Worm (Caenorhabditis elegans): ENCODE measurements around the gene F17C11.12.

The F17C11.12 gene

DNA sequence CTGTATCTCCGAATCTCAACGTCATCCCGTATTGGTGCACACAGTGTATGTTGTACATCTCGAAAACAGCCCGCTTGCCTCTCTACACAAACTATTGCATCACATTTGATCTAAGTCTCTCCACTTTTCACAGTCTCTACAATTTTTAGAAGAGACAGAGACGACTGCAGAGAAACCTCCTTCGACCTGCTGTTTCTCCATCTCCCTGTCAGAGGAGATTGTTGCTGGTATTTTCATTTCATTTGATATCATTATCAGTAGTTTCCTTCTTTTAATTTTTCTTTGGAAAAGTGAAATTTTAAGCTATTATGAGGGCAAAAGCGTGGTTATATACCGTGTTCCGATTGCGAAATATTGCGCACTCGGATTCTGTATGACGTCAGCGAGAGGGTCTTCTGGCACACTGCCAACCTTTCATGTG lies 3.9 kb upstream of the F17C11.12 start (continued):
- no peak for TF ChIP-seq mdt-29 (GFP tag; IDR thresholded peaks at IDR 0.05)
- TF ChIP-seq egl-27 (tag; optimal IDR thresholded peaks at IDR 0.05), result no peak
- TF ChIP-seq spr-1 (tag; optimal IDR thresholded peaks at IDR 0.05), result peak; percentile 71
- no peak for TF ChIP-seq daf-16 (GFP tag; optimal IDR thresholded peaks at IDR 0.05)
- peak; percentile 93 for TF ChIP-seq daf-16 (tag; optimal IDR thresholded peaks at IDR 0.05)
- TF ChIP-seq R02D3.7 (tag; optimal IDR thresholded peaks at IDR 0.05), result no peak
- no peak for TF ChIP-seq set-16 (GFP tag; IDR thresholded peaks at IDR 0.05)
- TF ChIP-seq mxl-2 (GFP tag; conservative IDR thresholded peaks at IDR 0.05), result no peak
- peak; percentile 33 for TF ChIP-seq F37D6.2 (tag; optimal IDR thresholded peaks at IDR 0.05)
- no peak for TF ChIP-seq skn-1 (tag; optimal IDR thresholded peaks at IDR 0.05)
- TF ChIP-seq nhr-77 (tag; optimal IDR thresholded peaks at IDR 0.05), result peak; percentile 66
- TF ChIP-seq aha-1 (tag), result peak; percentile 49
- no peak for TF ChIP-seq snpc-4 (tag; optimal IDR thresholded peaks at IDR 0.05)
- no peak for TF ChIP-seq ces-1 (GFP tag; optimal IDR thresholded peaks at IDR 0.05)
- TF ChIP-seq lim-7 (GFP tag; IDR thresholded peaks at IDR 0.05), result no peak
- TF ChIP-seq zfp-3 (GFP tag; conservative IDR thresholded peaks at IDR 0.05), result no peak
- peak; percentile 77; the same call in 1 of the 2 replicates for TF ChIP-seq T26A8.4 (GFP tag; IDR thresholded peaks at IDR 0.05)
- 0 out of 2 replicates have a peak, but pooled peaks have one; percentile 23 for TF ChIP-seq daf-19 (GFP tag; conservative IDR thresholded peaks at IDR 0.05)
- no peak for TF ChIP-seq ceh-20 (GFP tag; IDR thresholded peaks at IDR 0.05)
- TF ChIP-seq unc-130 (GFP tag; optimal IDR thresholded peaks at IDR 0.05), result no peak
- no peak for TF ChIP-seq fkh-10 (GFP tag; optimal IDR thresholded peaks at IDR 0.05)
- no peak for TF ChIP-seq fos-1 (tag; optimal IDR thresholded peaks at IDR 0.05)
- TF ChIP-seq nhr-28 (tag; optimal IDR thresholded peaks at IDR 0.05), result peak; percentile 95
- no peak for TF ChIP-seq nhr-76 (tag; optimal IDR thresholded peaks at IDR 0.05)
- peak; percentile 75 for TF ChIP-seq mxl-3 (GFP tag; optimal IDR thresholded peaks at IDR 0.05)
- no peak for TF ChIP-seq F26F4.8 (GFP tag; conservative IDR thresholded peaks at IDR 0.05)
- TF ChIP-seq lin-39 (tag; optimal IDR thresholded peaks at IDR 0.05), result no peak
- TF ChIP-seq php-3 (GFP tag; IDR thresholded peaks at IDR 0.05), result no peak
- peak; percentile 28 for TF ChIP-seq T20F7.1 (GFP tag; optimal IDR thresholded peaks at IDR 0.05)
- peak; percentile 82 for TF ChIP-seq pha-4 (GFP tag; IDR thresholded peaks at IDR 0.05)
- TF ChIP-seq pha-4 (tag; optimal IDR thresholded peaks at IDR 0.05), result no peak
- peak; percentile 65 for TF ChIP-seq mep-1 (tag; optimal IDR thresholded peaks at IDR 0.05)
- TF ChIP-seq lir-3 (tag; optimal IDR thresholded peaks at IDR 0.05), result no peak
- TF ChIP-seq zfp-2 (tag; optimal IDR thresholded peaks at IDR 0.05), result no peak
- no peak for TF ChIP-seq spr-3 (GFP tag; optimal IDR thresholded peaks at IDR 0.05)
- TF ChIP-seq snpc-1.2 (GFP tag; IDR thresholded peaks at IDR 0.05), result no peak
- TF ChIP-seq nhr-6 (tag; optimal IDR thresholded peaks at IDR 0.05), result peak; percentile 8
- peak; percentile 42 for TF ChIP-seq rbr-2 (tag; optimal IDR thresholded peaks at IDR 0.05)
- no peak for TF ChIP-seq lin-15B (tag; optimal IDR thresholded peaks at IDR 0.05)
- no peak for TF ChIP-seq duxl-1 (tag; optimal IDR thresholded peaks at IDR 0.05; ENCODE audit: poor library complexity)
- peak; percentile 95 for TF ChIP-seq hlh-11 (tag; optimal IDR thresholded peaks at IDR 0.05)
- no peak for TF ChIP-seq jun-1 (tag; optimal IDR thresholded peaks at IDR 0.05)
- TF ChIP-seq ama-1 (optimal IDR thresholded peaks at IDR 0.05), result peak; percentile 58
- no peak for TF ChIP-seq nhr-237 (tag; optimal IDR thresholded peaks at IDR 0.05)
- no peak for TF ChIP-seq ceh-82 (tag; optimal IDR thresholded peaks at IDR 0.05)
- no peak for TF ChIP-seq madf-5 (GFP tag; IDR thresholded peaks at IDR 0.05)
- no peak for TF ChIP-seq F44E2.7 (GFP tag; IDR thresholded peaks at IDR 0.05)
- TF ChIP-seq lin-38 (GFP tag; IDR thresholded peaks at IDR 0.05), result peak; percentile 38
- no peak for TF ChIP-seq gei-8 (GFP tag; optimal IDR thresholded peaks at IDR 0.05)
- no peak for TF ChIP-seq lin-29 (GFP tag; IDR thresholded peaks at IDR 0.05)
- TF ChIP-seq nhr-41 (GFP tag; IDR thresholded peaks at IDR 0.05), result 0 out of 2 replicates have a peak, but pooled peaks have one; percentile 31
- peak; percentile 88 for TF ChIP-seq dve-1 (tag; optimal IDR thresholded peaks at IDR 0.05; ENCODE audit: insufficient read depth)
- no peak for TF ChIP-seq zag-1 (tag; optimal IDR thresholded peaks at IDR 0.05)
- TF ChIP-seq daf-8 (GFP tag; IDR thresholded peaks at IDR 0.05), result no peak

All from whole organism, L4 larva.